Fruit fly (Drosophila melanogaster) whole organism, embryonic: ENCODE results near the gene CG32192.

Experiments used
- Bteb2 ChIP-seq: fragments of 200-800 bp; sonication (Bioruptor generic); optimal IDR thresholded peaks from 2 replicates; lab custom pipeline; 2016; ENCODE audit warnings: missing biosample characterization, missing genetic modification characterization
- CG1024 ChIP-seq: fragments of 200-800 bp; sonication (Bioruptor generic); IDR thresholded peaks from 2 replicates; pipeline ENCODE4 v1.3.6; 2022; ENCODE audit warnings: missing biosample characterization, missing genetic modification characterization
- CG10462 ChIP-seq: fragments of 200-800 bp; sonication (Bioruptor generic); optimal IDR thresholded peaks from 2 replicates; lab custom pipeline; 2016; ENCODE audit warnings: missing biosample characterization, missing genetic modification characterization
- CG11723 ChIP-seq: fragments of 200-800 bp; sonication (Bioruptor generic); optimal IDR thresholded peaks from 2 replicates; lab custom pipeline; 2017; ENCODE audit warnings: missing biosample characterization, mild to moderate bottlenecking, missing genetic modification characterization
- CG13287 ChIP-seq: fragments of 200-800 bp; sonication (Bioruptor generic); IDR thresholded peaks from 2 replicates; pipeline ENCODE4 v1.3.6; 2022; ENCODE audit warnings: missing biosample characterization, missing genetic modification characterization; ENCODE audit not compliant: partially characterized antibody
- CG13894 ChIP-seq: fragments of 200-800 bp; sonication (Bioruptor generic); optimal IDR thresholded peaks from 3 replicates; lab custom pipeline; 2018; ENCODE audit warnings: missing biosample characterization, mild to moderate bottlenecking, missing genetic modification characterization, moderate library complexity
- CG1603 ChIP-seq: fragments of 200-800 bp; sonication (Bioruptor generic); optimal IDR thresholded peaks from 2 replicates; lab custom pipeline; 2019; ENCODE audit warnings: missing biosample characterization, mild to moderate bottlenecking, missing genetic modification characterization, moderate library complexity
- CG17186 ChIP-seq: fragments of 200-800 bp; sonication (Bioruptor generic); optimal IDR thresholded peaks from 3 replicates; lab custom pipeline; 2017; ENCODE audit warnings: missing biosample characterization, missing genetic modification reagents, missing genetic modification characterization
- CG17802 ChIP-seq: fragments of 200-800 bp; sonication (Bioruptor generic); optimal IDR thresholded peaks from 2 replicates; lab custom pipeline; 2018; ENCODE audit warnings: missing biosample characterization, mild to moderate bottlenecking, missing genetic modification characterization, moderate library complexity
- CG2202 ChIP-seq: fragments of 200-800 bp; sonication (Bioruptor generic); optimal IDR thresholded peaks from 2 replicates; lab custom pipeline; 2018; ENCODE audit warnings: missing biosample characterization, mild to moderate bottlenecking, missing genetic modification characterization
- CG4360 ChIP-seq: fragments of 200-800 bp; sonication (Bioruptor generic); IDR thresholded peaks from 2 replicates; pipeline ENCODE4 v1.3.6; 2022; ENCODE audit warnings: missing biosample characterization, missing genetic modification characterization
- CG4404 ChIP-seq: fragments of 200-800 bp; sonication (Bioruptor generic); IDR thresholded peaks from 2 replicates; pipeline ENCODE4 v1.3.6; 2022; ENCODE audit warnings: missing biosample characterization, missing genetic modification characterization
- CG4707 ChIP-seq: fragments of 200-800 bp; sonication (Bioruptor generic); optimal IDR thresholded peaks from 2 replicates; lab custom pipeline; 2018; ENCODE audit warnings: missing biosample characterization, mild to moderate bottlenecking, missing genetic modification characterization, moderate library complexity
- CG5180 ChIP-seq: fragments of 200-800 bp; sonication (Bioruptor generic); optimal IDR thresholded peaks from 3 replicates; lab custom pipeline; 2017; ENCODE audit warnings: missing biosample characterization, missing genetic modification characterization, mild to moderate bottlenecking, moderate library complexity, missing genetic modification reagents
- CG5953 ChIP-seq: fragments of 200-800 bp; sonication (Bioruptor generic); IDR thresholded peaks from 2 replicates; pipeline ENCODE4 v1.3.6; 2022; ENCODE audit warnings: missing biosample characterization, missing genetic modification characterization
- CG6689 ChIP-seq: fragments of 200-800 bp; sonication (Bioruptor generic); IDR thresholded peaks from 2 replicates; pipeline ENCODE4 v1.3.6; 2022; ENCODE audit warnings: missing biosample characterization, missing genetic modification characterization
- CG7963 ChIP-seq: fragments of 200-800 bp; sonication (Bioruptor generic); IDR thresholded peaks from 3 replicates; pipeline ENCODE4 v1.3.6; 2022; ENCODE audit warnings: missing biosample characterization, missing genetic modification characterization; ENCODE audit not compliant: partially characterized antibody
- CG8089 ChIP-seq: fragments of 200-800 bp; sonication (Bioruptor generic); optimal IDR thresholded peaks from 3 replicates; lab custom pipeline; 2016; ENCODE audit warnings: missing biosample characterization, missing genetic modification characterization
- Chrac-16 ChIP-seq: fragments of 200-800 bp; sonication (Bioruptor generic); optimal IDR thresholded peaks from 3 replicates; lab custom pipeline; 2016; ENCODE audit warnings: missing biosample characterization, missing genetic modification characterization
- CkIIα-i1 ChIP-seq: fragments of 200-800 bp; sonication (Bioruptor generic); IDR thresholded peaks from 2 replicates; pipeline ENCODE4 v1.3.6; 2022; ENCODE audit warnings: missing biosample characterization, missing genetic modification characterization
- CoRest ChIP-seq: fragments of 200-800 bp; sonication (Bioruptor generic); optimal IDR thresholded peaks from 3 replicates; lab custom pipeline; 2018; ENCODE audit warnings: missing biosample characterization, mild to moderate bottlenecking, missing genetic modification characterization, moderate library complexity
- Drgx ChIP-seq: fragments of 200-800 bp; sonication (Bioruptor generic); IDR thresholded peaks from 2 replicates; pipeline ENCODE4 v1.3.6; 2022; ENCODE audit warnings: missing biosample characterization, missing genetic modification characterization
- Fer1 ChIP-seq: fragments of 200-800 bp; sonication (Bioruptor generic); optimal IDR thresholded peaks from 2 replicates; lab custom pipeline; 2017; ENCODE audit warnings: missing biosample characterization, mild to moderate bottlenecking, missing genetic modification characterization
- H2.0 ChIP-seq: fragments of 200-800 bp; sonication (Bioruptor generic); IDR thresholded peaks from 2 replicates; pipeline ENCODE4 v1.3.6; 2022; ENCODE audit warnings: missing biosample characterization, missing genetic modification characterization
- Hmr ChIP-seq: fragments of 200-800 bp; sonication (Bioruptor generic); optimal IDR thresholded peaks from 3 replicates; lab custom pipeline; 2017; ENCODE audit warnings: mild to moderate bottlenecking, missing biosample characterization, missing genetic modification reagents, missing genetic modification characterization
- Hr3 ChIP-seq: fragments of 200-800 bp; sonication (Bioruptor generic); optimal IDR thresholded peaks from 3 replicates; lab custom pipeline; 2016; ENCODE audit warnings: missing biosample characterization, missing genetic modification characterization
- Mad ChIP-seq: fragments of 200-800 bp; sonication (Bioruptor generic); optimal IDR thresholded peaks from 2 replicates; lab custom pipeline; 2016; ENCODE audit warnings: missing biosample characterization, missing genetic modification characterization
- PHDP ChIP-seq: fragments of 200-800 bp; sonication (Bioruptor generic); optimal IDR thresholded peaks from 3 replicates; lab custom pipeline; 2018; ENCODE audit warnings: missing biosample characterization, mild to moderate bottlenecking, missing genetic modification characterization, moderate library complexity
- Ptx1 ChIP-seq: fragments of 200-800 bp; sonication (Bioruptor generic); IDR thresholded peaks from 2 replicates; pipeline ENCODE4 v1.3.6; 2022; ENCODE audit warnings: missing biosample characterization, missing genetic modification characterization
- Ravus ChIP-seq: fragments of 200-800 bp; sonication (Bioruptor generic); IDR thresholded peaks from 2 replicates; pipeline ENCODE4 v1.3.6; 2022; ENCODE audit warnings: missing biosample characterization, missing genetic modification characterization
- Sox102F ChIP-seq: fragments of 200-800 bp; sonication (Bioruptor generic); optimal IDR thresholded peaks from 2 replicates; lab custom pipeline; 2018; ENCODE audit warnings: missing biosample characterization, mild to moderate bottlenecking, missing genetic modification characterization, moderate library complexity
- Vsx1 ChIP-seq: fragments of 200-800 bp; sonication (Bioruptor generic); optimal IDR thresholded peaks from 2 replicates; lab custom pipeline; 2017; ENCODE audit warnings: missing biosample characterization, mild to moderate bottlenecking, missing genetic modification characterization, missing genetic modification reagents
- Xbp1 ChIP-seq: fragments of 200-800 bp; sonication (Bioruptor generic); optimal IDR thresholded peaks from 3 replicates; lab custom pipeline; 2016; ENCODE audit warnings: missing biosample characterization, mild to moderate bottlenecking, missing genetic modification characterization
- ab ChIP-seq: fragments of 200-800 bp; sonication (Bioruptor generic); optimal IDR thresholded peaks from 2 replicates; lab custom pipeline; 2016; ENCODE audit warnings: missing biosample characterization, missing genetic modification characterization
- caup ChIP-seq: fragments of 200-800 bp; sonication (Bioruptor generic); optimal IDR thresholded peaks from 3 replicates; lab custom pipeline; 2017; ENCODE audit warnings: missing biosample characterization, mild to moderate bottlenecking, missing genetic modification characterization, moderate library complexity; ENCODE audit not compliant: severe bottlenecking
- fd64A ChIP-seq: fragments of 200-800 bp; sonication (Bioruptor generic); optimal IDR thresholded peaks from 3 replicates; lab custom pipeline; 2018; ENCODE audit warnings: missing biosample characterization, mild to moderate bottlenecking, missing genetic modification characterization
- gce ChIP-seq: fragments of 200-800 bp; sonication (Bioruptor generic); IDR thresholded peaks from 3 replicates; pipeline ENCODE4 v1.3.6; 2022; ENCODE audit warnings: missing biosample characterization, missing genetic modification characterization
- gcm ChIP-seq: fragments of 200-800 bp; sonication (Bioruptor generic); optimal IDR thresholded peaks from 2 replicates; lab custom pipeline; 2019; ENCODE audit warnings: missing biosample characterization, mild to moderate bottlenecking, missing genetic modification characterization, moderate library complexity
- hb ChIP-seq: fragments of 200-800 bp; sonication (Bioruptor generic); IDR thresholded peaks from 3 replicates; pipeline ENCODE4 v1.3.6; 2022; ENCODE audit warnings: missing biosample characterization, missing genetic modification characterization; ENCODE audit not compliant: partially characterized antibody
- insv ChIP-seq, 2 experiments: fragments of 200-800 bp; sonication (Bioruptor generic); optimal IDR thresholded peaks; 3 replicates each; lab custom pipeline; 2016 to 2018; ENCODE audit warnings: missing biosample characterization in 2 of 2, missing genetic modification characterization in 2 of 2
- knrl ChIP-seq: fragments of 200-800 bp; sonication (Bioruptor generic); IDR thresholded peaks from 3 replicates; pipeline ENCODE4 v1.3.6; 2022; ENCODE audit warnings: missing biosample characterization, missing genetic modification characterization; ENCODE audit not compliant: partially characterized antibody
- maf-S ChIP-seq: fragments of 200-800 bp; sonication (Bioruptor generic); optimal IDR thresholded peaks from 2 replicates; lab custom pipeline; 2016; ENCODE audit warnings: missing biosample characterization, missing genetic modification characterization
- nom ChIP-seq: fragments of 200-800 bp; sonication (Bioruptor generic); optimal IDR thresholded peaks from 2 replicates; lab custom pipeline; 2017; ENCODE audit warnings: missing biosample characterization, missing genetic modification characterization, mild to moderate bottlenecking, moderate library complexity, missing genetic modification reagents
- scrt ChIP-seq: fragments of 200-800 bp; sonication (Bioruptor generic); optimal IDR thresholded peaks from 2 replicates; lab custom pipeline; 2018; ENCODE audit warnings: missing biosample characterization, mild to moderate bottlenecking, missing genetic modification characterization, moderate library complexity
- sd ChIP-seq: fragments of 200-800 bp; sonication (Bioruptor generic); optimal IDR thresholded peaks from 3 replicates; lab custom pipeline; 2018; ENCODE audit warnings: missing biosample characterization, mild to moderate bottlenecking, missing genetic modification characterization, moderate library complexity
- sna ChIP-seq: fragments of 200-800 bp; sonication (Bioruptor generic); IDR thresholded peaks from 2 replicates; pipeline ENCODE4 v1.3.6; 2022; ENCODE audit warnings: missing biosample characterization, missing genetic modification characterization; ENCODE audit not compliant: partially characterized antibody
- sqz ChIP-seq: fragments of 200-800 bp; sonication (Bioruptor generic); optimal IDR thresholded peaks from 3 replicates; lab custom pipeline; 2018; ENCODE audit warnings: missing biosample characterization, mild to moderate bottlenecking, missing genetic modification characterization
- trh ChIP-seq: fragments of 200-800 bp; sonication (Bioruptor generic); optimal IDR thresholded peaks from 2 replicates; lab custom pipeline; 2016; ENCODE audit warnings: missing biosample characterization, missing genetic modification characterization
- unpg ChIP-seq: fragments of 200-800 bp; sonication (Bioruptor generic); optimal IDR thresholded peaks from 3 replicates; lab custom pipeline; 2018; ENCODE audit warnings: missing biosample characterization, mild to moderate bottlenecking, missing genetic modification characterization, moderate library complexity
- yki ChIP-seq: fragments of >200 bp; optimal IDR thresholded peaks from 3 replicates; lab custom pipeline; 2018

The CG32192 gene

DNA sequence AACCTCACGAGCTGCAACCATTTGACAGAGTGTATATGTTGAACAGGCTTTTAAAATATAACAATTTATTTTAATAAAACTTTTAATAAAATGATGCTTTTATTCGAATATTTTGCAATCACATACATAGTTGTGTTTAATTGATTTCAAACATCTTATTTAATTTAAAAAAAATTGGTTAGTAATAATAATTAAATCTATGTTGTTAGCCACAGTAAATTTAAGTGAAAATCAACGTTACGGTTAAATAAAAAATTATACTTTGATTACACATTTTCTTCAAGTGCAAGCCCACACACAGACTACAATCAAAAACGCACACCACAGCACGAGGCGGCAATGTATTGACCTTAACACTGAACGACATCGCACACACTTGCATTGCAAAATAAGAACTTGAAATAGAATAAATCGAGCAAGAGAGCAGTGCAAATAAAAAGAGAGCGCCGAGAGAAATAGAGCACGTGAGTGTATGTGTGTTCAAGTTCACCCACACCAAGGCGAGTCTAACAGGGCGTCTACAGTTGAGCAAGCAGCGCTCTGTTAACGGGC, 22.9 kb downstream of the CG32192 start (continued):
- TF ChIP-seq unpg (GFP tag; lab: Kevin White, UChicago) (peak; percentile 58), CG4360 (GFP tag; lab: Robert Waterston, UW) (no peak), scrt (no peak), CG5180 (no peak), insv (GFP tag; optimal IDR thresholded peaks at IDR 0.05; lab: Kevin White, UChicago) (no peak), Ravus (GFP tag; lab: Robert Waterston, UW) (no peak), CkIIα-i1 (no peak), CG6689 (GFP tag; lab: Robert Waterston, UW) (no peak), CG7963 (GFP tag; lab: Robert Waterston, UW) (no peak), knrl (GFP tag; lab: Robert Waterston, UW) (no peak), Hr3 (GFP tag; lab: Kevin White, UChicago) (peak; percentile 5), CG1603 (tag; lab: Kevin White, UChicago) (no peak), sna (GFP tag; lab: Robert Waterston, UW) (no peak), Fer1 (GFP tag; lab: Kevin White, UChicago) (no peak), maf-S (GFP tag; lab: Kevin White, UChicago) (no peak), CG4707 (GFP tag; lab: Kevin White, UChicago) (no peak), CG4404 (GFP tag; lab: Robert Waterston, UW) (no peak), sd (tag; lab: Kevin White, UChicago) (no peak), CG17802 (tag; lab: Kevin White, UChicago) (no peak), Drgx (GFP tag; lab: Robert Waterston, UW) (peak; percentile 79), CoRest (tag; lab: Kevin White, UChicago) (peak; percentile 60), CG13287 (GFP tag; lab: Robert Waterston, UW) (peak; percentile 25; the same call in 1 of the 2 replicates), Chrac-16 (GFP tag; lab: Kevin White, UChicago) (no peak), Ptx1 (GFP tag; lab: Robert Waterston, UW) (0 out of 2 replicates have a peak, but pooled peaks have one; percentile 24), gcm (GFP tag; lab: Kevin White, UChicago) (peak; percentile 19), trh (GFP tag; lab: Kevin White, UChicago) (no peak), caup (GFP tag; lab: Kevin White, UChicago) (no peak), CG10462 (GFP tag; lab: Kevin White, UChicago) (no peak), gce (GFP tag; lab: Robert Waterston, UW) (0 out of 3 replicates have a peak, but pooled peaks have one; percentile 34), CG8089 (GFP tag; lab: Kevin White, UChicago) (no peak), fd64A (GFP tag; lab: Kevin White, UChicago) (no peak), Vsx1 (no peak), CG13894 (no peak), Hmr (GFP tag; lab: Kevin White, UChicago) (no peak), CG5953 (GFP tag; lab: Robert Waterston, UW) (no peak), H2.0 (no peak), Sox102F (GFP tag; lab: Kevin White, UChicago) (peak; percentile 21), CG1024 (GFP tag; lab: Robert Waterston, UW) (no peak), CG11723 (GFP tag; lab: Kevin White, UChicago) (no peak), Bteb2 (GFP tag; lab: Kevin White, UChicago) (no peak), CG2202 (no peak), Mad (no peak), ab (GFP tag; lab: Kevin White, UChicago) (no peak), hb (GFP tag; lab: Robert Waterston, UW) (no peak), nom (GFP tag; lab: Kevin White, UChicago) (peak; percentile 75), yki (lab: Kevin White, UChicago) (peak; percentile 60), sqz (GFP tag; lab: Kevin White, UChicago) (no peak), PHDP (tag; lab: Kevin White, UChicago) (no peak), Xbp1 (peak; percentile 9), CG17186 (no peak)
